Fruit fly (Drosophila melanogaster) whole organism, embryonic: ENCODE measurements around the gene CG3224.

Experiments used
- Ada2b ChIP-seq: fragments of 200-800 bp; sonication (Bioruptor generic); IDR thresholded peaks from 2 replicates; pipeline ENCODE4 v1.3.6; 2022; ENCODE audit warnings: missing biosample characterization, missing genetic modification characterization
- Atf3 ChIP-seq: fragments of 200-800 bp; sonication (Bioruptor generic); optimal IDR thresholded peaks from 3 replicates; lab custom pipeline; 2016; ENCODE audit warnings: missing biosample characterization, missing genetic modification characterization
- CG10462 ChIP-seq: fragments of 200-800 bp; sonication (Bioruptor generic); optimal IDR thresholded peaks from 2 replicates; lab custom pipeline; 2016; ENCODE audit warnings: missing biosample characterization, missing genetic modification characterization
- CG11456 ChIP-seq: fragments of 200-800 bp; sonication (Bioruptor generic); IDR thresholded peaks from 3 replicates; pipeline ENCODE4 v1.3.6; 2022; ENCODE audit warnings: missing biosample characterization, missing genetic modification characterization
- CG12071 ChIP-seq: fragments of 200-800 bp; sonication (Bioruptor generic); optimal IDR thresholded peaks from 3 replicates; lab custom pipeline; 2018; ENCODE audit warnings: missing biosample characterization, mild to moderate bottlenecking, missing genetic modification characterization
- CG1233 ChIP-seq: fragments of 200-800 bp; sonication (Bioruptor generic); optimal IDR thresholded peaks from 4 replicates; lab custom pipeline; 2018; ENCODE audit warnings: missing biosample characterization, mild to moderate bottlenecking, missing genetic modification characterization
- CG12769 ChIP-seq: fragments of 200-800 bp; sonication (Bioruptor generic); optimal IDR thresholded peaks from 2 replicates; lab custom pipeline; 2019; ENCODE audit warnings: missing biosample characterization, mild to moderate bottlenecking, missing genetic modification characterization, moderate library complexity
- CG14441 ChIP-seq: fragments of 200-800 bp; sonication (Bioruptor generic); IDR thresholded peaks from 2 replicates; pipeline ENCODE4 v1.3.6; 2022; ENCODE audit warnings: missing biosample characterization, missing genetic modification characterization
- CG14667 ChIP-seq: fragments of 200-800 bp; sonication (Bioruptor generic); IDR thresholded peaks from 2 replicates; pipeline ENCODE4 v1.3.6; 2022; ENCODE audit warnings: missing biosample characterization, missing genetic modification characterization
- CG4730 ChIP-seq: fragments of 200-800 bp; sonication (Bioruptor generic); IDR thresholded peaks from 2 replicates; pipeline ENCODE4 v1.3.6; 2022; ENCODE audit warnings: missing biosample characterization, missing genetic modification characterization
- CG6654 ChIP-seq: fragments of 200-800 bp; sonication (Bioruptor generic); optimal IDR thresholded peaks from 2 replicates; lab custom pipeline; 2017; ENCODE audit warnings: missing biosample characterization, mild to moderate bottlenecking, missing genetic modification characterization
- CG6813 ChIP-seq: fragments of 200-800 bp; sonication (Bioruptor generic); optimal IDR thresholded peaks from 2 replicates; lab custom pipeline; 2017; ENCODE audit warnings: missing biosample characterization, missing genetic modification characterization, mild to moderate bottlenecking, moderate library complexity, missing genetic modification reagents
- CG8281 ChIP-seq: fragments of 200-800 bp; sonication (Bioruptor generic); optimal IDR thresholded peaks from 2 replicates; lab custom pipeline; 2018; ENCODE audit warnings: missing biosample characterization, mild to moderate bottlenecking, missing genetic modification characterization, moderate library complexity
- CG8478 ChIP-seq: fragments of >200 bp; optimal IDR thresholded peaks from 2 replicates; lab custom pipeline; 2018
- CG8924 ChIP-seq: fragments of 200-800 bp; optimal IDR thresholded peaks from 3 replicates; lab custom pipeline; 2019; ENCODE audit warnings: missing biosample characterization, mild to moderate bottlenecking, missing genetic modification characterization, moderate library complexity
- CG9727 ChIP-seq: fragments of 200-800 bp; sonication (Bioruptor generic); optimal IDR thresholded peaks from 3 replicates; lab custom pipeline; 2017; ENCODE audit warnings: missing biosample characterization, mild to moderate bottlenecking, missing genetic modification characterization
- CG9932 ChIP-seq: fragments of 200-800 bp; sonication (Bioruptor generic); IDR thresholded peaks from 2 replicates; pipeline ENCODE4 v1.3.6; 2022; ENCODE audit warnings: missing biosample characterization, missing genetic modification characterization
- Ets65A ChIP-seq: fragments of 200-800 bp; sonication (Bioruptor generic); peaks from one replicate; lab custom pipeline; 2016; ENCODE audit warnings: missing biosample characterization, missing genetic modification characterization
- Hr39 ChIP-seq: fragments of >200 bp; optimal IDR thresholded peaks from 2 replicates; lab custom pipeline; 2017
- Hr78 ChIP-seq, 2 experiments: fragments of 200-800 bp in 1 of 2; fragments of >200 bp in 1 of 2; sonication (Bioruptor generic) in 1 of 2; optimal IDR thresholded peaks; 2 replicates each; lab custom pipeline; 2017 to 2019; ENCODE audit warnings: missing biosample characterization in 2 of 2, missing genetic modification characterization in 2 of 2, mild to moderate bottlenecking in 1 of 2, moderate library complexity in 1 of 2
- Lhr ChIP-seq: fragments of 200-800 bp; sonication (Bioruptor generic); optimal IDR thresholded peaks from 3 replicates; lab custom pipeline; 2017; ENCODE audit warnings: mild to moderate bottlenecking, missing biosample characterization, missing genetic modification reagents, missing genetic modification characterization
- Mes4 ChIP-seq: fragments of 200-800 bp; sonication (Bioruptor generic); optimal IDR thresholded peaks from 2 replicates; lab custom pipeline; 2016; ENCODE audit warnings: missing biosample characterization, missing genetic modification characterization
- Rx ChIP-seq: fragments of 200-800 bp; sonication (Bioruptor generic); IDR thresholded peaks from 2 replicates; pipeline ENCODE4 v1.3.6; 2022; ENCODE audit warnings: missing biosample characterization, missing genetic modification characterization
- Ssrp ChIP-seq: fragments of 200-800 bp; sonication (Bioruptor generic); optimal IDR thresholded peaks from 2 replicates; lab custom pipeline; 2018; ENCODE audit warnings: missing biosample characterization, mild to moderate bottlenecking, missing genetic modification characterization, moderate library complexity
- bbx ChIP-seq: fragments of 200-800 bp; sonication (Bioruptor generic); IDR thresholded peaks from 2 replicates; pipeline ENCODE4 v1.3.6; 2022; ENCODE audit warnings: missing biosample characterization, missing genetic modification characterization; ENCODE audit not compliant: partially characterized antibody
- ems ChIP-seq: fragments of 200-800 bp; sonication (Bioruptor generic); optimal IDR thresholded peaks from 3 replicates; lab custom pipeline; 2016; ENCODE audit warnings: missing biosample characterization, missing genetic modification characterization
- esg ChIP-seq: fragments of 200-800 bp; sonication (Bioruptor generic); conservative IDR thresholded peaks from 2 replicates; pipeline ENCODE4 v1.3.6; 2022; ENCODE audit warnings: missing biosample characterization, missing genetic modification characterization
- exex ChIP-seq: fragments of 200-800 bp; sonication (Bioruptor generic); optimal IDR thresholded peaks from 4 replicates; lab custom pipeline; 2018; ENCODE audit warnings: missing biosample characterization, mild to moderate bottlenecking, missing genetic modification characterization, moderate library complexity
- fd3F ChIP-seq: fragments of 200-800 bp; sonication (Bioruptor generic); optimal IDR thresholded peaks from 2 replicates; lab custom pipeline; 2018; ENCODE audit warnings: missing biosample characterization, mild to moderate bottlenecking, missing genetic modification characterization, moderate library complexity
- fd96Cb ChIP-seq: fragments of 200-800 bp; sonication (Bioruptor generic); optimal IDR thresholded peaks from 2 replicates; lab custom pipeline; 2018; ENCODE audit warnings: missing biosample characterization, mild to moderate bottlenecking, missing genetic modification characterization, moderate library complexity
- h ChIP-seq: fragments of >200 bp; optimal IDR thresholded peaks from 2 replicates; lab custom pipeline; 2017
- jigr1 ChIP-seq: fragments of 200-800 bp; sonication (Bioruptor generic); IDR thresholded peaks from 3 replicates; pipeline ENCODE4 v1.3.6; 2022; ENCODE audit warnings: missing biosample characterization, missing genetic modification characterization
- knrl ChIP-seq: fragments of 200-800 bp; sonication (Bioruptor generic); IDR thresholded peaks from 3 replicates; pipeline ENCODE4 v1.3.6; 2022; ENCODE audit warnings: missing biosample characterization, missing genetic modification characterization; ENCODE audit not compliant: partially characterized antibody
- maf-S ChIP-seq: fragments of 200-800 bp; sonication (Bioruptor generic); optimal IDR thresholded peaks from 2 replicates; lab custom pipeline; 2016; ENCODE audit warnings: missing biosample characterization, missing genetic modification characterization
- mirr ChIP-seq: fragments of 200-800 bp; sonication (Bioruptor generic); optimal IDR thresholded peaks from 3 replicates; lab custom pipeline; 2018; ENCODE audit warnings: missing biosample characterization, mild to moderate bottlenecking, missing genetic modification characterization
- oc ChIP-seq: fragments of 200-800 bp; sonication (Bioruptor generic); optimal IDR thresholded peaks from 2 replicates; lab custom pipeline; 2018; ENCODE audit warnings: missing biosample characterization, mild to moderate bottlenecking, missing genetic modification characterization, moderate library complexity
- onecut ChIP-seq: fragments of 200-800 bp; sonication (Bioruptor generic); IDR thresholded peaks from 2 replicates; pipeline ENCODE4 v1.3.6; 2022; ENCODE audit warnings: missing biosample characterization, missing genetic modification characterization
- pfk ChIP-seq: fragments of 200-800 bp; sonication (Bioruptor generic); optimal IDR thresholded peaks from 2 replicates; lab custom pipeline; 2018; ENCODE audit warnings: missing biosample characterization, mild to moderate bottlenecking, missing genetic modification characterization, moderate library complexity
- pho ChIP-seq: fragments of 200-800 bp; sonication (Bioruptor generic); optimal IDR thresholded peaks from 2 replicates; lab custom pipeline; 2016; ENCODE audit warnings: missing biosample characterization, missing genetic modification characterization
- phol ChIP-seq: fragments of 200-800 bp; sonication (Bioruptor generic); optimal IDR thresholded peaks from 3 replicates; lab custom pipeline; 2018; ENCODE audit warnings: missing biosample characterization, mild to moderate bottlenecking, missing genetic modification characterization, moderate library complexity
- ro ChIP-seq: fragments of 200-800 bp; sonication (Bioruptor generic); IDR thresholded peaks from 2 replicates; pipeline ENCODE4 v1.3.6; 2022; ENCODE audit warnings: missing biosample characterization, missing genetic modification characterization
- row ChIP-seq: fragments of 200-800 bp; sonication (Bioruptor generic); IDR thresholded peaks from 3 replicates; pipeline ENCODE4 v1.3.6; 2022; ENCODE audit warnings: missing biosample characterization, missing genetic modification characterization
- scrt ChIP-seq: fragments of 200-800 bp; sonication (Bioruptor generic); optimal IDR thresholded peaks from 2 replicates; lab custom pipeline; 2018; ENCODE audit warnings: missing biosample characterization, mild to moderate bottlenecking, missing genetic modification characterization, moderate library complexity
- slbo ChIP-seq: fragments of 200-800 bp; sonication (Bioruptor generic); IDR thresholded peaks from 2 replicates; pipeline ENCODE4 v1.3.6; 2022; ENCODE audit warnings: missing biosample characterization, missing genetic modification characterization
- so ChIP-seq: fragments of 200-800 bp; sonication (Bioruptor generic); IDR thresholded peaks from 3 replicates; pipeline ENCODE4 v1.3.6; 2022; ENCODE audit warnings: missing biosample characterization, missing genetic modification characterization
- tna ChIP-seq: fragments of 200-800 bp; sonication (Bioruptor generic); IDR thresholded peaks from 2 replicates; pipeline ENCODE4 v1.3.6; 2022; ENCODE audit warnings: missing biosample characterization, missing genetic modification characterization; ENCODE audit not compliant: partially characterized antibody
- tup ChIP-seq: fragments of 200-800 bp; sonication (Bioruptor generic); optimal IDR thresholded peaks from 2 replicates; lab custom pipeline; 2016; ENCODE audit warnings: missing biosample characterization, mild to moderate bottlenecking, missing genetic modification characterization, moderate library complexity
- twi ChIP-seq: fragments of 200-800 bp; optimal IDR thresholded peaks from 2 replicates; lab custom pipeline; 2019; ENCODE audit warnings: missing biosample characterization, mild to moderate bottlenecking, missing genetic modification characterization, moderate library complexity
- zen2 ChIP-seq: fragments of 200-800 bp; sonication (Bioruptor generic); IDR thresholded peaks from 3 replicates; pipeline ENCODE4 v1.3.6; 2022; ENCODE audit warnings: missing biosample characterization, missing genetic modification characterization; ENCODE audit not compliant: partially characterized antibody

The CG3224 gene

dm6 chrX:6678635-6679501 lies 17.6 kb upstream of the CG3224 start, which contains the start of gene ND-ASHI (continued):
- peak; percentile 81; the same call in 2 of the 3 replicates for TF ChIP-seq jigr1
- TF ChIP-seq row (GFP tag; lab: Robert Waterston, UW) = peak; percentile 95
- TF ChIP-seq CG14441 = peak; percentile 99
- peak; percentile 96 for TF ChIP-seq mirr (GFP tag; lab: Kevin White, UChicago)
- peak; percentile 84 for TF ChIP-seq Ssrp (tag; lab: Kevin White, UChicago)
- peak; percentile 92 for TF ChIP-seq tup
- no peak for TF ChIP-seq CG8478 (lab: Kevin White, UChicago)
- peak; percentile 93 for TF ChIP-seq pho
- no peak for TF ChIP-seq tna (GFP tag; lab: Robert Waterston, UW)
- TF ChIP-seq scrt (GFP tag; lab: Kevin White, UChicago) = peak; percentile 90
- TF ChIP-seq pfk (GFP tag; lab: Kevin White, UChicago) = no peak
- peak; percentile 96 for TF ChIP-seq Ada2b (GFP tag; lab: Robert Waterston, UW)
- TF ChIP-seq bbx (GFP tag; lab: Robert Waterston, UW) = no peak
- peak; percentile 78 for TF ChIP-seq ro (GFP tag; lab: Robert Waterston, UW)
- TF ChIP-seq CG9727 (GFP tag; lab: Kevin White, UChicago) = peak; percentile 95
- TF ChIP-seq zen2 (GFP tag; lab: Robert Waterston, UW) = no peak
- TF ChIP-seq CG8924 (tag; lab: Kevin White, UChicago) = peak; percentile 93
- no peak for TF ChIP-seq Hr39 (lab: Kevin White, UChicago)
- TF ChIP-seq ems = peak; percentile 93
- TF ChIP-seq CG6813 = peak; percentile 96
- TF ChIP-seq CG1233 (GFP tag; lab: Kevin White, UChicago) = peak; percentile 92
- TF ChIP-seq CG10462 (GFP tag; lab: Kevin White, UChicago) = peak; percentile 73
- TF ChIP-seq CG8281 (tag; lab: Kevin White, UChicago) = no peak
- TF ChIP-seq CG11456 = peak; percentile 97
- TF ChIP-seq h (lab: Kevin White, UChicago) = no peak
- peak; percentile 90 for TF ChIP-seq maf-S
- peak; percentile 90 for TF ChIP-seq CG14667 (GFP tag; lab: Robert Waterston, UW)
- TF ChIP-seq Hr78 (GFP tag; optimal IDR thresholded peaks at IDR 0.05; lab: Kevin White, UChicago) = peak in 1 of 2 experiments; percentile 65
- TF ChIP-seq Rx (GFP tag; lab: Robert Waterston, UW) = peak; percentile 95
- peak; percentile 89 for TF ChIP-seq esg
- TF ChIP-seq exex (tag; lab: Kevin White, UChicago) = peak; percentile 80
- TF ChIP-seq slbo (GFP tag; lab: Robert Waterston, UW) = peak; percentile 98
- TF ChIP-seq Mes4 = peak; percentile 84
- peak; percentile 90 for TF ChIP-seq oc (tag; lab: Kevin White, UChicago)
- peak; percentile 89 for TF ChIP-seq fd96Cb (tag; lab: Kevin White, UChicago)
- peak; percentile 98 for TF ChIP-seq Ets65A (GFP tag; lab: Kevin White, UChicago)
- peak; percentile 83 for TF ChIP-seq CG6654 (GFP tag; lab: Kevin White, UChicago)
- TF ChIP-seq onecut (GFP tag; lab: Robert Waterston, UW) = peak; percentile 87
- TF ChIP-seq knrl (GFP tag; lab: Robert Waterston, UW) = no peak
- TF ChIP-seq phol (tag; lab: Kevin White, UChicago) = peak; percentile 87
- peak; percentile 90 for TF ChIP-seq fd3F (GFP tag; lab: Kevin White, UChicago)
- TF ChIP-seq twi (tag; lab: Kevin White, UChicago) = peak; percentile 73
- peak; percentile 97 for TF ChIP-seq CG12071
- peak; percentile 79 for TF ChIP-seq Lhr (GFP tag; lab: Kevin White, UChicago)
- TF ChIP-seq CG12769 = peak; percentile 99
- peak; percentile 94 for TF ChIP-seq so (GFP tag; lab: Robert Waterston, UW)
- peak; percentile 98 for TF ChIP-seq CG9932 (GFP tag; lab: Robert Waterston, UW)
- peak; percentile 77 for TF ChIP-seq Atf3
- TF ChIP-seq CG4730 = peak; percentile 90
